Fruit fly (Drosophila melanogaster) whole organism, adult: ENCODE results near the gene GatC.

Experiments used
- Mnt ChIP-seq: fragments of 200-800 bp; sonication (Bioruptor generic); optimal IDR thresholded peaks from 2 replicates; lab custom pipeline; 2016; ENCODE audit warnings: missing biosample characterization, mild to moderate bottlenecking, missing genetic modification characterization
- bab1 ChIP-seq: fragments of 200-800 bp; sonication (Bioruptor generic); optimal IDR thresholded peaks from 3 replicates; lab custom pipeline; 2019; ENCODE audit warnings: missing biosample characterization, mild to moderate bottlenecking, missing genetic modification characterization, moderate library complexity
- kay ChIP-seq: fragments of 200-800 bp; sonication (Bioruptor generic); peaks from one replicate; lab custom pipeline; 2016; ENCODE audit warnings: missing biosample characterization, missing genetic modification characterization, borderline replicate concordance

DNA sequence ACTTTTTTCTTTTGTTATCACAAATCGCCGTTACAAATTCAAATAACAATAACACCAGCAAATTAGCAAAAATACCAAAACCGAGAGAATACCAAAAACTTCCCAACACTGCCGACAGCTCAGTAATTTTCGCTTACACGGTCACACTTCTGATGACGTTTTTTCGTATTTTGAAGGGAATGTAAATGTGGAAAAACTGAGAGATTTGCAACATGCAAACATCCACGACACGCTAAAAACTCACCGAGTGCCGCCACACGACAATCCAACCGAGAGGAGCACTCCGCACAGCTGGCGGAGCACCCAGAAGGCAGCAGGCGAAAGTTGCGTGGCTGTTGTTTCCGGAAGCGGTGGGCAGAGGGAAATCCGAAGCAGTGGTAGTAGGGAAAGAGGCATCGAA lies 39.5 kb downstream of the GatC start, which contains the start of gene Sec71:
- no peak for TF ChIP-seq Mnt
- TF ChIP-seq bab1 (GFP tag; lab: Kevin White, UChicago) = peak; percentile 52
- no peak for TF ChIP-seq kay (GFP tag; lab: Kevin White, UChicago)
